Worm (Caenorhabditis elegans) whole organism, mixed stage, embryonic: ENCODE measurements around the gene F23D12.2.

Experiments used
- bed-3 ChIP-seq: fragments of 200-800 bp; sonication (Bioruptor generic); optimal IDR thresholded peaks from 3 replicates; lab custom pipeline; 2018; ENCODE audit warnings: mild to moderate bottlenecking, missing genetic modification characterization, moderate library complexity, missing compliant biosample characterization
- ceh-39 ChIP-seq: fragments of 150-350 bp; optimal IDR thresholded peaks from 2 replicates; lab custom pipeline; 2014; ENCODE audit warnings: missing biosample characterization, missing genetic modification characterization
- ceh-43 ChIP-seq: fragments of 200-800 bp; sonication (Bioruptor generic); optimal IDR thresholded peaks from 2 replicates; lab custom pipeline; 2018; ENCODE audit warnings: mild to moderate bottlenecking, missing genetic modification characterization, moderate library complexity, missing compliant biosample characterization
- ceh-83 ChIP-seq: fragments of 200-800 bp; sonication (Bioruptor generic); optimal IDR thresholded peaks from 2 replicates; lab custom pipeline; 2018; ENCODE audit warnings: mild to moderate bottlenecking, missing genetic modification characterization, missing compliant biosample characterization
- ces-1 ChIP-seq: fragments of 150-350 bp; optimal IDR thresholded peaks from 2 replicates; lab custom pipeline; 2014; ENCODE audit warnings: missing biosample characterization, missing genetic modification reagents, missing genetic modification characterization
- cnd-1 ChIP-seq: fragments of 200-800 bp; sonication (Bioruptor generic); optimal IDR thresholded peaks from 2 replicates; lab custom pipeline; 2018; ENCODE audit warnings: mild to moderate bottlenecking, missing genetic modification characterization, missing compliant biosample characterization
- drap-1 ChIP-seq: fragments of 200-800 bp; sonication (Bioruptor generic); optimal IDR thresholded peaks from 3 replicates; lab custom pipeline; 2018; ENCODE audit warnings: mild to moderate bottlenecking, missing genetic modification characterization, missing compliant biosample characterization
- elt-1 ChIP-seq: sonication (generic microtip); optimal IDR thresholded peaks from 2 replicates; lab custom pipeline; 2017; ENCODE audit warnings: missing genetic modification characterization, mild to moderate bottlenecking, missing compliant biosample characterization, antibody characterized with exemption, moderate library complexity, borderline replicate concordance; ENCODE audit not compliant: insufficient read depth
- elt-3 ChIP-seq: fragments of 150-350 bp; optimal IDR thresholded peaks from 2 replicates; lab custom pipeline; 2014; ENCODE audit warnings: missing biosample characterization, missing genetic modification characterization
- flh-1 ChIP-seq: fragments of 200-800 bp; sonication (Bioruptor generic); optimal IDR thresholded peaks from 2 replicates; lab custom pipeline; 2018; ENCODE audit warnings: mild to moderate bottlenecking, missing genetic modification characterization, moderate library complexity, missing compliant biosample characterization
- ham-2 ChIP-seq: fragments of 200-800 bp; sonication (Bioruptor generic); optimal IDR thresholded peaks from 2 replicates; lab custom pipeline; 2018; ENCODE audit warnings: mild to moderate bottlenecking, missing genetic modification characterization, missing compliant biosample characterization
- hlh-1 ChIP-seq: fragments of 150-350 bp; optimal IDR thresholded peaks from 2 replicates; lab custom pipeline; 2014; ENCODE audit warnings: missing biosample characterization, missing genetic modification reagents, missing genetic modification characterization
- lin-13 ChIP-seq: fragments of 150-350 bp; optimal IDR thresholded peaks from 2 replicates; lab custom pipeline; 2014; ENCODE audit warnings: missing biosample characterization, missing genetic modification characterization
- lin-32 ChIP-seq: fragments of 200-800 bp; sonication (Bioruptor generic); optimal IDR thresholded peaks from 2 replicates; lab custom pipeline; 2018; ENCODE audit warnings: mild to moderate bottlenecking, missing genetic modification characterization, missing compliant biosample characterization
- mab-5 ChIP-seq: fragments of 150-350 bp; optimal IDR thresholded peaks from 2 replicates; lab custom pipeline; 2014; ENCODE audit warnings: missing biosample characterization, missing genetic modification characterization
- mep-1 ChIP-seq: fragments of 150-350 bp; optimal IDR thresholded peaks from 2 replicates; lab custom pipeline; 2017; ENCODE audit warnings: missing biosample characterization, missing genetic modification reagents, missing genetic modification characterization, inconsistent platforms
- mls-2 ChIP-seq: sonication (generic microtip); optimal IDR thresholded peaks from 2 replicates; lab custom pipeline; 2016; ENCODE audit warnings: mild to moderate bottlenecking, missing genetic modification characterization, moderate library complexity, missing compliant biosample characterization
- nhr-12 ChIP-seq: fragments of 150-350 bp; optimal IDR thresholded peaks from 2 replicates; lab custom pipeline; 2014; ENCODE audit warnings: missing biosample characterization, missing genetic modification characterization
- nhr-2 ChIP-seq: fragments of 150-350 bp; optimal IDR thresholded peaks from 2 replicates; lab custom pipeline; 2014; ENCODE audit warnings: missing biosample characterization, missing genetic modification characterization
- nhr-237 ChIP-seq: fragments of 150-350 bp; optimal IDR thresholded peaks from 2 replicates; lab custom pipeline; 2014; ENCODE audit warnings: missing biosample characterization, missing genetic modification characterization
- nhr-28 ChIP-seq: fragments of 150-350 bp; optimal IDR thresholded peaks from 2 replicates; lab custom pipeline; 2014; ENCODE audit warnings: missing biosample characterization, missing genetic modification characterization
- nhr-76 ChIP-seq: sonication (generic microtip); optimal IDR thresholded peaks from 2 replicates; lab custom pipeline; 2017; ENCODE audit warnings: missing biosample characterization, missing genetic modification characterization
- pha-4 ChIP-seq: fragments of 150-350 bp; optimal IDR thresholded peaks from 2 replicates; lab custom pipeline; 2018; ENCODE audit warnings: missing biosample characterization, missing genetic modification reagents, missing genetic modification characterization
- sem-2 ChIP-seq: fragments of 200-800 bp; sonication (Bioruptor generic); optimal IDR thresholded peaks from 2 replicates; lab custom pipeline; 2018; ENCODE audit warnings: mild to moderate bottlenecking, missing genetic modification characterization, missing compliant biosample characterization
- snpc-4 ChIP-seq: fragments of 150-350 bp; optimal IDR thresholded peaks from 2 replicates; lab custom pipeline; 2014; ENCODE audit warnings: missing biosample characterization, missing genetic modification characterization
- tbx-8 ChIP-seq: fragments of 200-800 bp; sonication (Bioruptor generic); optimal IDR thresholded peaks from 2 replicates; lab custom pipeline; 2018; ENCODE audit warnings: mild to moderate bottlenecking, missing genetic modification characterization, moderate library complexity, missing compliant biosample characterization
- unc-39 ChIP-seq: fragments of 150-350 bp; optimal IDR thresholded peaks from 2 replicates; lab custom pipeline; 2014; ENCODE audit warnings: missing biosample characterization, missing genetic modification characterization
- zip-8 ChIP-seq: fragments of 150-350 bp; optimal IDR thresholded peaks from 2 replicates; lab custom pipeline; 2014; ENCODE audit warnings: missing biosample characterization, missing genetic modification characterization
- ztf-11 ChIP-seq: fragments of 150-350 bp; optimal IDR thresholded peaks from 2 replicates; lab custom pipeline; 2014; ENCODE audit warnings: missing biosample characterization, missing genetic modification characterization

The F23D12.2 gene

DNA sequence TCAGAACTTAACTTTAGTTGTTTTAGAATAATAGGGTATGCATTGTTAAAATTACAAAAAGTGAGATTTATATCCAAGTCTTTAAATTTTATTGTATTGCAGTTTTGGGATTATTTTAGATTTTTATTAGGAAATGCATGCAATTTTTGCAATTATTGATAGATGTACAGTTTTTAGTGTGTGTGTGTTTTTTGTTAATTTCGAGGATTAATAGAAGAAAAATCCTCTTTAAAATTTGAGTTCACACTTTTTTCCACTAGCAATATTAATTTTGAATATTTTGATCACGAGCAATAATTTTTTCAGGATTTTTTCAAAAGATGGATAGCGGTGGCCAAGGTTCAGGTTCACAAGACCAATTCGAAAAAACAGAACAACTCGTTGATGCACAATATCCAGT is 26.5 kb upstream of the F23D12.2 start, which contains the start of gene jmjd-3.2:
jmjd-3.2 (plus strand) TSS at position 301 of the 400 bp plus-strand sequence.
- TF ChIP-seq unc-39 (tag; lab: Kevin White, UChicago), result no peak
- no peak for TF ChIP-seq lin-13 (tag; lab: Kevin White, UChicago)
- no peak for TF ChIP-seq flh-1
- TF ChIP-seq tbx-8 (GFP tag; lab: Kevin White, UChicago), result no peak
- TF ChIP-seq mls-2 (tag; lab: Kevin White, UChicago), result no peak
- no peak for TF ChIP-seq nhr-12 (tag; lab: Kevin White, UChicago)

DNA sequence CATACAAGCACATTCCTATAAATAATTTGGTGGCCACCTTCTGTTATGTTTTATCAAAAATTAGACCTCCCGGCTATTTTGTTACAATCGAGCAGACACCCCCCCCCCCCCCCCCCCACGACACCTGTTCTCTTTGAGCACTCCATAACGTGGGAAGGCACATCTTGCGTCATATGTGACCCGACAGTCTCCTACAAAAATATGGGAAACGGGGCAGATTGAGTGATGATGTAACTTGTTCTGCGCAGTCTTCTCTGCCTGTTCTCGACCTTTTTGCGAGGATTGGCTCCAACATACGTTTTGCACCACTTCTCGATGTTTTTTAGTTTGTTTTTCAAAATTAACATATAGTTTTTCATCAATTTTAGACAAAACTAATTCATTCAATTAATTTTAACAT is 26.1 kb upstream of the F23D12.2 start:
- no peak for TF ChIP-seq elt-3 (tag; lab: Kevin White, UChicago)
- peak; percentile 88 for TF ChIP-seq zip-8 (tag; lab: Kevin White, UChicago)
- TF ChIP-seq cnd-1, result peak; percentile 52
- TF ChIP-seq nhr-2 (tag; lab: Kevin White, UChicago), result peak; percentile 54
- TF ChIP-seq hlh-1 (tag; lab: Kevin White, UChicago), result peak; percentile 33

DNA sequence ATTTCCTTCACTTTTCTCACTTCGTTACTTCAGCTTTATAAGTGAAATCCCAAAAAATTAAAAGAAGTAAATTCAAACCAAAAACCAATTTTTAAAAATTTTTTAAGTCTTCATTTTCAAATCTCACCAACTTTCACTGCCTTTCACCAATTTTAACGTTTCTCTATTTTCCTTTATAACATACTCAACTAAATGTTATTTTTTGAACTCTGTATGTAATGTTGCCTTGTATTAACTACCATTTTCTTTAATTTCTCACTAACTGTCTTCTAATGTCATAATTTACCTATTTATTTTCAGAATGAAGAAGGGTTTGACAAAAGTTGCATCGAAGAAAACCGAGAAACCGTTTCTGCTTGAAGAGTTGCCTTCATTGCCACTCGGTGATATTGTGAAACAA is 23.3 kb upstream of the F23D12.2 start, which contains the start of gene F23D12.4:
F23D12.4 (plus strand) TSS at position 301 of the 400 bp plus-strand sequence.
- TF ChIP-seq nhr-12 (tag; lab: Kevin White, UChicago), result no peak
- TF ChIP-seq lin-32 (GFP tag; lab: Kevin White, UChicago), result no peak
- no peak for TF ChIP-seq unc-39 (tag; lab: Kevin White, UChicago)
- TF ChIP-seq hlh-1 (tag; lab: Kevin White, UChicago), result no peak
- TF ChIP-seq zip-8 (tag; lab: Kevin White, UChicago), result no peak
- TF ChIP-seq ztf-11 (tag; lab: Kevin White, UChicago), result no peak
- no peak for TF ChIP-seq mep-1 (tag; lab: Kevin White, UChicago)
- TF ChIP-seq ham-2, result no peak
- no peak for TF ChIP-seq mls-2 (tag; lab: Kevin White, UChicago)
- TF ChIP-seq ces-1 (GFP tag; lab: Kevin White, UChicago), result no peak
- TF ChIP-seq sem-2 (GFP tag; lab: Kevin White, UChicago), result no peak
- no peak for TF ChIP-seq drap-1 (GFP tag; lab: Kevin White, UChicago)
- no peak for TF ChIP-seq tbx-8 (GFP tag; lab: Kevin White, UChicago)
- TF ChIP-seq mab-5 (tag; lab: Kevin White, UChicago), result no peak

DNA sequence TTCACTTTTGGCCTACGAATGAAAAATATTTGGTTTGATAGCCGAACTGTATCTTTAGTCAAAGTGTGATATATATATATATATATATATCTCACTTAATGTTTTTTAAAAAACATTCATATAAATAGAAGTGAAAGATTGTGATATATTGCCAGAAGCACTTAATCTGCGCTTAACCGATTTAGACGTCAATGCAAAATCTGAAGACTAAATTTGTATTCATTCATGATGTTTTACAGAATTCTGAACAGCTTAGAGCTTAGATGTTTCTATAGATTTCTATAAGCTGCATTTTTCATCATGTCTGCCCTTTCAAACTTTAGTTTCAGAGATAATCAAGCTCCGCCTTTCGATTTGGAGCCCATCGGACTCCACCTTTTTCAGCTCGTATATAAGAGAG is 20.9 kb upstream of the F23D12.2 start, which contains the start of gene F23D12.3:
F23D12.3 (plus strand) TSS at position 301 of the 400 bp plus-strand sequence.
- TF ChIP-seq nhr-76, result no peak
- no peak for TF ChIP-seq ceh-43 (GFP tag; lab: Kevin White, UChicago)

DNA sequence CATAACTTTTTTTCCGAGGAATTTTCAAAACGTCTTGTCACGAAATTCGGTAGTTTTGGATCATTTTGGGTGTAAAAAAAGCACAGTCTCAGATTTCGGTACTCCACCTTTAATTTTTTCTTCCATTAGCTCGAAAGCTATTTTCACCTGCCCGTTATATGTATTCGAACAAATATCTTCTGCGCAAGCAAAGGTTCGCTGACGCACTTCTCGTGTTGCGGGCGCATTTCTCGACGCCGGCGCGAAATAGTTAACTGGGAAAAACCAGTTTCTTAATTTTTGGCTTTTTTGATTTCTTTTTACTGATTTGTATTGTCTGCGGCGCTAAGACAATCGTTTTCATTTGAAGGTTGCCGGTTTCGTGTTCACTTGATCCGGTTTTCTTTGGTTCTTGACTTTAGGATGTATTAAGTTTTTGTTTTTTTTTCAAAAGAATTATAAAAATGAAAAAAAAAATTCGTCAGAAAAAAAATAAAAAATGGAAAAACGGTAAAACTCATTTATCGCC is 14.3 kb upstream of the F23D12.2 start:
- no peak for TF ChIP-seq ceh-83 (GFP tag; lab: Kevin White, UChicago)
- no peak for TF ChIP-seq unc-39 (tag; lab: Kevin White, UChicago)
- no peak for TF ChIP-seq ces-1 (GFP tag; lab: Kevin White, UChicago)
- TF ChIP-seq sem-2 (GFP tag; lab: Kevin White, UChicago), result no peak
- TF ChIP-seq flh-1, result no peak
- no peak for TF ChIP-seq mep-1 (tag; lab: Kevin White, UChicago)
- TF ChIP-seq ceh-39 (tag; lab: Kevin White, UChicago), result no peak
- no peak for TF ChIP-seq nhr-237 (tag; lab: Kevin White, UChicago)
- TF ChIP-seq nhr-28, result no peak
- TF ChIP-seq nhr-12 (tag; lab: Kevin White, UChicago), result no peak
- TF ChIP-seq, all 35 proteins: peak for 0

DNA sequence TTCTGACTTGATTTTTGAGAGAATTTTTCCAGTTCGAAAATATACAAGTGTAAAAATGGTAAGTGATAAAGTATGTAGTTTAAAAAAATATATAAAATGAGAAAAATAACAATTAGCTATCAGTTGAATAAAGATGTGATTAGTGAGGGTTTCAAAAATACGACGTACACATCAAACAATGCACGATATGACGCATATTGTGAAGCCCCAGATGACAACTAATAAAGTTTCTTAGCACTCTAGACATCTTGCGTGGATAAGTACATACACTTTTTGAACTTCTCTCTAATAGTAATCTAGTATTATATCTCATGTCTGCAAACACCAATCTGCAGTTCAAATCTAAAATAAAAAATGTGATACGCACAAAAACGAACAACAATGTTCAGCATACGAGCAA is 9.1 kb upstream of the F23D12.2 start:
- TF ChIP-seq elt-1 (tag; lab: Kevin White, UChicago) (no peak), zip-8 (tag; lab: Kevin White, UChicago) (no peak), mab-5 (tag; lab: Kevin White, UChicago) (no peak), unc-39 (tag; lab: Kevin White, UChicago) (no peak), nhr-28 (no peak), snpc-4 (tag; lab: Kevin White, UChicago) (no peak), ztf-11 (tag; lab: Kevin White, UChicago) (no peak), bed-3 (no peak), flh-1 (no peak), ces-1 (GFP tag; lab: Kevin White, UChicago) (no peak), lin-32 (GFP tag; lab: Kevin White, UChicago) (no peak), cnd-1 (no peak), nhr-12 (tag; lab: Kevin White, UChicago) (no peak), hlh-1 (tag; lab: Kevin White, UChicago) (no peak), pha-4 (tag; lab: Kevin White, UChicago) (no peak)
